Worm (Caenorhabditis elegans) whole organism, mixed stage, embryonic: Measurements from ENCODE around the gene coq-3.

ENCODE experiments used
- M03D4.4 ChIP-seq: sonication (generic microtip); optimal IDR thresholded peaks from 2 replicates; lab custom pipeline; 2017; ENCODE audit warnings: mild to moderate bottlenecking, missing genetic modification characterization, missing compliant biosample characterization
- blmp-1 ChIP-seq: fragments of 150-350 bp; optimal IDR thresholded peaks from 2 replicates; lab custom pipeline; 2014; ENCODE audit warnings: missing biosample characterization, missing genetic modification characterization
- ceh-39 ChIP-seq: fragments of 150-350 bp; optimal IDR thresholded peaks from 2 replicates; lab custom pipeline; 2014; ENCODE audit warnings: missing biosample characterization, missing genetic modification characterization
- ceh-43 ChIP-seq: fragments of 200-800 bp; sonication (Bioruptor generic); optimal IDR thresholded peaks from 2 replicates; lab custom pipeline; 2018; ENCODE audit warnings: mild to moderate bottlenecking, missing genetic modification characterization, moderate library complexity, missing compliant biosample characterization
- ceh-83 ChIP-seq: fragments of 200-800 bp; sonication (Bioruptor generic); optimal IDR thresholded peaks from 2 replicates; lab custom pipeline; 2018; ENCODE audit warnings: mild to moderate bottlenecking, missing genetic modification characterization, missing compliant biosample characterization
- ces-1 ChIP-seq: fragments of 150-350 bp; optimal IDR thresholded peaks from 2 replicates; lab custom pipeline; 2014; ENCODE audit warnings: missing biosample characterization, missing genetic modification reagents, missing genetic modification characterization
- cnd-1 ChIP-seq: fragments of 200-800 bp; sonication (Bioruptor generic); optimal IDR thresholded peaks from 2 replicates; lab custom pipeline; 2018; ENCODE audit warnings: mild to moderate bottlenecking, missing genetic modification characterization, missing compliant biosample characterization
- ham-2 ChIP-seq: fragments of 200-800 bp; sonication (Bioruptor generic); optimal IDR thresholded peaks from 2 replicates; lab custom pipeline; 2018; ENCODE audit warnings: mild to moderate bottlenecking, missing genetic modification characterization, missing compliant biosample characterization
- hlh-1 ChIP-seq: fragments of 150-350 bp; optimal IDR thresholded peaks from 2 replicates; lab custom pipeline; 2014; ENCODE audit warnings: missing biosample characterization, missing genetic modification reagents, missing genetic modification characterization
- lin-13 ChIP-seq: fragments of 150-350 bp; optimal IDR thresholded peaks from 2 replicates; lab custom pipeline; 2014; ENCODE audit warnings: missing biosample characterization, missing genetic modification characterization
- lin-32 ChIP-seq: fragments of 200-800 bp; sonication (Bioruptor generic); optimal IDR thresholded peaks from 2 replicates; lab custom pipeline; 2018; ENCODE audit warnings: mild to moderate bottlenecking, missing genetic modification characterization, missing compliant biosample characterization
- lsy-2 ChIP-seq: fragments of 150-350 bp; optimal IDR thresholded peaks from 2 replicates; lab custom pipeline; 2014; ENCODE audit warnings: missing biosample characterization, missing genetic modification characterization
- mep-1 ChIP-seq: fragments of 150-350 bp; optimal IDR thresholded peaks from 2 replicates; lab custom pipeline; 2017; ENCODE audit warnings: missing biosample characterization, missing genetic modification reagents, missing genetic modification characterization, inconsistent platforms
- mls-2 ChIP-seq: sonication (generic microtip); optimal IDR thresholded peaks from 2 replicates; lab custom pipeline; 2016; ENCODE audit warnings: mild to moderate bottlenecking, missing genetic modification characterization, moderate library complexity, missing compliant biosample characterization
- nhr-12 ChIP-seq: fragments of 150-350 bp; optimal IDR thresholded peaks from 2 replicates; lab custom pipeline; 2014; ENCODE audit warnings: missing biosample characterization, missing genetic modification characterization
- nhr-2 ChIP-seq: fragments of 150-350 bp; optimal IDR thresholded peaks from 2 replicates; lab custom pipeline; 2014; ENCODE audit warnings: missing biosample characterization, missing genetic modification characterization
- nhr-28 ChIP-seq: fragments of 150-350 bp; optimal IDR thresholded peaks from 2 replicates; lab custom pipeline; 2014; ENCODE audit warnings: missing biosample characterization, missing genetic modification characterization
- nhr-76 ChIP-seq: sonication (generic microtip); optimal IDR thresholded peaks from 2 replicates; lab custom pipeline; 2017; ENCODE audit warnings: missing biosample characterization, missing genetic modification characterization
- sem-2 ChIP-seq: fragments of 200-800 bp; sonication (Bioruptor generic); optimal IDR thresholded peaks from 2 replicates; lab custom pipeline; 2018; ENCODE audit warnings: mild to moderate bottlenecking, missing genetic modification characterization, missing compliant biosample characterization
- snpc-4 ChIP-seq: fragments of 150-350 bp; optimal IDR thresholded peaks from 2 replicates; lab custom pipeline; 2014; ENCODE audit warnings: missing biosample characterization, missing genetic modification characterization
- sptf-1 ChIP-seq: sonication (generic microtip); optimal IDR thresholded peaks from 2 replicates; lab custom pipeline; 2017; ENCODE audit warnings: mild to moderate bottlenecking, missing genetic modification characterization, moderate library complexity, missing compliant biosample characterization
- tbx-8 ChIP-seq: fragments of 200-800 bp; sonication (Bioruptor generic); optimal IDR thresholded peaks from 2 replicates; lab custom pipeline; 2018; ENCODE audit warnings: mild to moderate bottlenecking, missing genetic modification characterization, moderate library complexity, missing compliant biosample characterization
- unc-120 ChIP-seq: sonication (generic microtip); optimal IDR thresholded peaks from 2 replicates; lab custom pipeline; 2017; ENCODE audit warnings: missing genetic modification characterization, missing compliant biosample characterization; ENCODE audit not compliant: poor library complexity, severe bottlenecking
- unc-39 ChIP-seq: fragments of 150-350 bp; optimal IDR thresholded peaks from 2 replicates; lab custom pipeline; 2014; ENCODE audit warnings: missing biosample characterization, missing genetic modification characterization
- unc-62 ChIP-seq: fragments of 150-350 bp; optimal IDR thresholded peaks from 2 replicates; lab custom pipeline; 2014; ENCODE audit warnings: missing biosample characterization, missing genetic modification reagents, missing genetic modification characterization
- ztf-11 ChIP-seq: fragments of 150-350 bp; optimal IDR thresholded peaks from 2 replicates; lab custom pipeline; 2014; ENCODE audit warnings: missing biosample characterization, missing genetic modification characterization

coq-3 gene

ce11 chrIV:14802316-14802715 is 6.2 kb upstream of the coq-3 start, which contains the start of gene Y57G11C.1142:
TSS of gene Y57G11C.1142 (plus strand) at chrIV:14802616.
- TF ChIP-seq ces-1 (GFP tag; lab: Kevin White, UChicago) (no peak), sptf-1 (no peak), ztf-11 (tag; lab: Kevin White, UChicago) (no peak), mep-1 (tag; lab: Kevin White, UChicago) (no peak), M03D4.4 (tag; lab: Kevin White, UChicago) (no peak), ceh-43 (GFP tag; lab: Kevin White, UChicago) (no peak), ceh-39 (tag; lab: Kevin White, UChicago) (no peak), sem-2 (GFP tag; lab: Kevin White, UChicago) (no peak), blmp-1 (tag; lab: Kevin White, UChicago) (no peak), nhr-12 (tag; lab: Kevin White, UChicago) (no peak), nhr-28 (tag; lab: Kevin White, UChicago) (no peak), nhr-2 (tag; lab: Kevin White, UChicago) (no peak), lin-13 (tag; lab: Kevin White, UChicago) (no peak), lsy-2 (tag; lab: Kevin White, UChicago) (no peak), nhr-76 (tag; lab: Kevin White, UChicago) (no peak), ceh-83 (GFP tag; lab: Kevin White, UChicago) (no peak), lin-32 (GFP tag; lab: Kevin White, UChicago) (no peak), snpc-4 (tag; lab: Kevin White, UChicago) (no peak), unc-62 (GFP tag; lab: Kevin White, UChicago) (no peak), hlh-1 (tag; lab: Kevin White, UChicago) (no peak)

ce11 chrIV:14800931-14801330 is 4.8 kb upstream of the coq-3 start:
- TF ChIP-seq nhr-2 (tag; lab: Kevin White, UChicago) = no peak
- no peak for TF ChIP-seq mls-2 (tag; lab: Kevin White, UChicago)
- TF ChIP-seq M03D4.4 (tag; lab: Kevin White, UChicago) = no peak
- TF ChIP-seq unc-39 = no peak
- no peak for TF ChIP-seq tbx-8
- TF ChIP-seq sem-2 (GFP tag; lab: Kevin White, UChicago) = no peak
- no peak for TF ChIP-seq lsy-2 (tag; lab: Kevin White, UChicago)

ce11 chrIV:14799186-14799585 is 3.1 kb upstream of the coq-3 start, which contains the start of gene Y57G11C.14:
TSS of gene Y57G11C.14 (plus strand) at chrIV:14799311.
- no peak for TF ChIP-seq ceh-83 (GFP tag; lab: Kevin White, UChicago)

DNA sequence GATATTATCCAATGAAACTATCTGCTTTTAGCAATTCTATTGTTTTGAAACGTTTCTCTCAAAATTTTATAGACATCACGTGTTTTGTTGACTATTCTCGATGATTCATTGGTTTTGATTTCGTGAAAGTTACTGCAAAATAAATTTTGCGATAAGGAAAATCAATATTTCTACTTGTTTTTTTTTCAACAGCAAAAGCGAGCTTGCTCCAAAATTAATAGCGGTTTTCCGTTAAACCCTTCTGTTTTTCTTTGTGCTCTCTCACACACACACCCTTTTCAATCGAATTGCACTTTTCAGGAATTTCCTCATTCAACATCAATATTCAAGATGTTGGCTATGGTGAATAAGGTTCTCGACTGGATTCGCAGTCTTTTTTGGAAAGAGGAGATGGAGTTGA is 1.7 kb upstream of the coq-3 start, which contains the start of gene arl-8:
arl-8 (plus strand) TSS at position 301 of the 400 bp plus-strand sequence.
- no peak for TF ChIP-seq ham-2 (GFP tag; lab: Kevin White, UChicago)
- TF ChIP-seq unc-120 (tag; lab: Kevin White, UChicago) = no peak
- TF ChIP-seq unc-39 = no peak
- no peak for TF ChIP-seq lin-13 (tag; lab: Kevin White, UChicago)
- TF ChIP-seq cnd-1 = no peak
- no peak for TF ChIP-seq mep-1 (tag; lab: Kevin White, UChicago)
- no peak for TF ChIP-seq lsy-2 (tag; lab: Kevin White, UChicago)
- no peak for TF ChIP-seq ceh-83 (GFP tag; lab: Kevin White, UChicago)
- no peak for TF ChIP-seq nhr-28 (tag; lab: Kevin White, UChicago)
- no peak for TF ChIP-seq M03D4.4 (tag; lab: Kevin White, UChicago)

- TF ChIP-seq lsy-2 (tag; lab: Kevin White, UChicago) (no peak), snpc-4 (tag; lab: Kevin White, UChicago) (no peak), ceh-43 (GFP tag; lab: Kevin White, UChicago) (no peak), nhr-28 (tag; lab: Kevin White, UChicago) (no peak), blmp-1 (tag; lab: Kevin White, UChicago) (no peak), tbx-8 (no peak), ham-2 (GFP tag; lab: Kevin White, UChicago) (no peak), nhr-2 (tag; lab: Kevin White, UChicago) (no peak), ces-1 (GFP tag; lab: Kevin White, UChicago) (no peak), nhr-12 (tag; lab: Kevin White, UChicago) (no peak), ceh-83 (GFP tag; lab: Kevin White, UChicago) (no peak)
Observed at ce11 chrIV:14797354-14797753, 1.2 kb upstream of the coq-3 start, which contains the start of the genes Y57G11C.1147 and nuo-3. TSS of gene Y57G11C.1147 (minus strand) at chrIV:14797514. TSS of gene nuo-3 (minus strand) at chrIV:14797544.
